Fruit fly (Drosophila melanogaster): ENCODE measurements around the gene CG34241.

CG34241 gene

DNA sequence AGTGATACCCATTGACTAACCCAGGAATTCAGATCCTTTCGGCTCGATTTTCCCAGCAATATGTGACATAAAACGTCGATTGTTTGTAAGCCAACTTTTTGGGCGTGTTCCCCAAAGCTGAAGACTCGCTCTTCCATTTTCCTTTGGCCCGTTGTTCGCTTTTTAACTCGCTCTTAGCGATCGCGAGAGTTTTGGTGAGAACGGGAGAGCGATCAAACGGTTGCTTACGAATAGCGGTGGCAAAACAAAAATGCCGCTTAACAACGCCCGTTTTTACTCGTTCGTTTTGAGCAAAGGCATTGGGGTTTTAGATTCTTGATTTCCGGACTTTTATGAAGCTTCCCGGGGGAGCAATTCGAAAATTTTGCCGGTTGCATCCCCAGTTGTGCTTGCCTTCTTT, 19.2 kb downstream of the CG34241 start:
- TF ChIP-seq CG17801 (GFP tag; optimal IDR thresholded peaks at IDR 0.05; ENCODE audit: partially characterized antibody): no peak

DNA sequence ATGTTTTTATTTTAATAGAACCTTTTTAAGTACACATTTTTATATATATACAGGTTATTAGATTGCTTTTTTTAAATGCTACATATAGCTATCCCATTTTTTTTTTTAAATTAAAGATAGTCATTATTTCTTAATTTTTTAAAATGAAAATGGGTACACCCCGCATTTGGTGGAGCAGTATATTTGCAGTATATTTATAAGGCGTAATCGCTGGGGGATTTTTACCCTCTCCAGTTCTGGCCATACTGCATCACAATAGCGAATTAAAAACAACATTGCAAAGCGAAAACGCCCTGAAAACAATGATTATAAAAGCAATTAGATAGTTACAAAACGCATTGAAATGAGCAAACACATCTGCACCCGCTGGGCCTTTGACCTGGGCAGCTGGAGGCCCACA, 21.2 kb downstream of the CG34241 start, which contains the start of gene CG32099:
TSS of gene CG32099 (plus strand) at position 250 of the 400 bp plus-strand sequence.
- no peak for TF ChIP-seq CG17801 (GFP tag; optimal IDR thresholded peaks at IDR 0.05; ENCODE audit: partially characterized antibody)

DNA sequence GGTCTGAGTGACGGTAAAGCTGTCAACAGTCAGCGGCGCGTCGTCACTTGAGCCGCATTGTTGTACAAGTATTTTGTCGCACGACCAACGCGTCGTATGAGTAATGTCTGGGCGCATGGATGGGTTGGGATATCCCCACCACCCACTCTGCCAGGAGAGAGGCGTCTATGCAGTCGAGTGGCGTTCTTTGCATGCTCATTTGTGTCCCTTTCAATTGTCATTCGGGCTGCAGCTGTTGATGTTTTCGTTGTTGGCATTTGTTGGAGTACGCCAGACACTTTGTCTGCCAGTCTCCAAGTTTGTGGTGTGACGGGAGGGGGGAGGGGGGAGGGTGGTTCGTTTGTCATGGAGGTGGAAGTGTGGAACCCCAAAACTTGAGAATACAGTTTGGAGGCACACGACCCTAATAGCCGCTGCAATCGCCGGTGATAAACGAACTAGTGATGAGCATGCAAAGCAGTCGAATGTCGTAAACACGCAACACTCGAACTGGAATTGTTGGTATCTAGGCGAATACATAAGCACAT, 34.4 kb downstream of the CG34241 start:
- no peak for TF ChIP-seq CG17801 (GFP tag; optimal IDR thresholded peaks at IDR 0.05; ENCODE audit: partially characterized antibody)

DNA sequence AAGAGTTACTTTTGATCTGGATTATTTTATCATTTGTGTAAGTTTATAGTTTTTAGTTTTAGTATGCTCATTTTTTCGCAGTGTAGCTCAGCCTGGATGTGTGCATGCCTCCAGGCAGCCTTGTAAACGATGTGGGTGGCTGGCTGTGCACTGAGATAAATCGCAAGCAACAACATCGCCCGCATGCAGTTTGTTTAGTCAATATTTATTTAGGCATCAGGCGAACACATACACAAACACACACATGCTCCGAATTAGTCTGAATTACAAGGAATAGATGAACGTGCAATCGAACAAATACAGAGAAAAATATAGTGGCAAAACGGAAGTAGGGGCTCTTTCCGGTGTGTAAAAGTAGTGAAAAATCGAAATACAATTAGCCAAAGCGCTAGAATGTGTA, 35.3 kb downstream of the CG34241 start:
- TF ChIP-seq CG17801 (GFP tag; optimal IDR thresholded peaks at IDR 0.05; ENCODE audit: partially characterized antibody): no peak

DNA sequence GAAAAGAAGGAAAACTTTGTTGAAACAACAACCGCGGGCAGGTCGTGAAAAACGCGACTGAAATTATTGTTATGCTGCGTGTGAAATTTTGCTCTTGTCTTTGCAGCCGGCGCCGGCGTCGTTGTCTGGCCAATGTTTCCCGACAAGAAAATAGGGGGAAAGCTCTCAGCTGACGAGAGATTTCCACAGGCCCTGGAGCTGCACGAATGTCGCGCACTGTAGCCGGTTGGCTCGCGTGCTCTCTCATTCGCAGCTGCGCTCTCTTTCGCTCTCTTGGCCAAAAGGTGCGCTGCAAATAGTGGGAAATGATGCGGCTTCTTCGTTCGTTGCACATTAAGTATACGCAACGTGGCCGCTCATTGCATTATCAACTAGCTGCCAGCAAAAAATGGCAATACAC, 35.9 kb downstream of the CG34241 start, which contains the start of gene CG9760:
TSS of gene CG9760 (minus strand) at position 43 of the 400 bp plus-strand sequence.
- no peak for TF ChIP-seq CG17801 (GFP tag; optimal IDR thresholded peaks at IDR 0.05; ENCODE audit: partially characterized antibody)

DNA sequence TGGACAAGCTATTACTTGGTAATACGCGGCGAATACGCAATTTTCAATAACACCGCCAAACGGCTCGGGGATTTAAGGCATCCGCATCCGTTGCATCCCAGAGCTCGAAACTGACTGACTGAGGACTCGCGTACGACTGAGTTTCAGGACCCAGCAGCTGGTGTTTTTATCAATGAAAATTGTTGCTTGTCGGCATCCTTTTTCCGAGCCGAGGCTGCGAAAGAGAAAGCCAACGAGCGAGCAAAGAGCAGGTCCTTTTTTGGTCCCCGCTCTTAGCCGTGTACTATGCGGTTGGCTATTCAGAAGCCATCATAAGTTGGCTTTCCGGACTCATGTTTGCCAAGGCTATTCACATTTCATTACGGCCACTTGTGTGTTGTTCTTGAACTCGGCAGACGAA, 47.6 kb downstream of the CG34241 start, which contains the start of gene Rh7:
TSS of gene Rh7 (minus strand) at position 101 of the 400 bp plus-strand sequence.
- no peak for TF ChIP-seq CG17801 (GFP tag; optimal IDR thresholded peaks at IDR 0.05; ENCODE audit: partially characterized antibody)

DNA sequence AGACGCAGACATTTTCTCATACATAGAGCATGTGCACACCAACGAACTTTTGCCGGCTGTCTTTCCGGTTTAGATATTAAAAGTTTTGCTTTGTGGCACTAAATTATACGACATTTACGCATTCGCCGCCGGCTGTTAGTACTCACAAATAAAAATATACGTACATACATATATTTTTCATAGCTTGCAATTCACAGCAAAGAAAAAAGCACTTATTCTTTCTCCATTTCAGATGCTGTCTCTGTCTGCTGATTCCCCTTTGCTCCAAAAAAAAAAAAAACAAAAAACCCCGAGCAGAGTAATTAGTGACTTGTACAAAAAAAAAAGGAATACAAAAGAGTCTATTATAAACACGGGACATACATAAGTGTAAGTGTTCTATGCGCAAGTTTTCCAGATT, 49.5 kb downstream of the CG34241 start, which contains the start of gene CAH2:
TSS of gene CAH2 (plus strand) at position 301 of the 400 bp plus-strand sequence.
- no peak for TF ChIP-seq CG17801 (GFP tag; optimal IDR thresholded peaks at IDR 0.05; ENCODE audit: partially characterized antibody)
